Worm (Caenorhabditis elegans): ENCODE data around the gene C14A11.5.

- TF ChIP-seq pha-4 (tag; optimal IDR thresholded peaks at IDR 0.05) = no peak
- TF ChIP-seq nhr-12 (tag; optimal IDR thresholded peaks at IDR 0.05) = no peak
- no peak for TF ChIP-seq egl-5 (tag; optimal IDR thresholded peaks at IDR 0.05)
- no peak for TF ChIP-seq snpc-4 (tag; optimal IDR thresholded peaks at IDR 0.05)
- no peak for TF ChIP-seq nfya-1 (tag; optimal IDR thresholded peaks at IDR 0.05; ENCODE audit: insufficient read depth)
- TF ChIP-seq sea-2 (GFP tag; optimal IDR thresholded peaks at IDR 0.05) = no peak
- no peak for TF ChIP-seq unc-39 (tag; optimal IDR thresholded peaks at IDR 0.05)
- TF ChIP-seq ztf-11 (tag; optimal IDR thresholded peaks at IDR 0.05) = no peak
- no peak for TF ChIP-seq fkh-10 (GFP tag; optimal IDR thresholded peaks at IDR 0.05)
- no peak for TF ChIP-seq lin-15B (tag; optimal IDR thresholded peaks at IDR 0.05)
- TF ChIP-seq mdl-1 (tag; optimal IDR thresholded peaks at IDR 0.05) = no peak
These were observed 37.6 kb downstream of the C14A11.5 start, which contains the start of gene F55F1.2 for ce11 chrX:2769685-2770084.

All from whole organism, L3 larva.